Fruit fly (Drosophila melanogaster) whole organism, prepupa: ENCODE data around the gene chinmo.

Source experiments
- CG11902 ChIP-seq: fragments of 200-800 bp; sonication (Bioruptor generic); optimal IDR thresholded peaks from 3 replicates; lab custom pipeline; 2016; ENCODE audit warnings: missing biosample characterization, missing genetic modification characterization
- CG16779 ChIP-seq: fragments of 200-800 bp; sonication (Bioruptor generic); optimal IDR thresholded peaks from 3 replicates; lab custom pipeline; 2017; ENCODE audit warnings: missing biosample characterization, mild to moderate bottlenecking, missing genetic modification characterization
- CG32006 ChIP-seq: fragments of 200-800 bp; sonication (Bioruptor generic); optimal IDR thresholded peaks from 3 replicates; lab custom pipeline; 2017; ENCODE audit warnings: missing biosample characterization, mild to moderate bottlenecking, missing genetic modification characterization
- CG34406 ChIP-seq: fragments of 200-800 bp; sonication (Bioruptor generic); optimal IDR thresholded peaks from 3 replicates; lab custom pipeline; 2016; ENCODE audit warnings: missing biosample characterization, missing genetic modification characterization
- CG6276 ChIP-seq: fragments of 200-800 bp; sonication (Bioruptor generic); optimal IDR thresholded peaks from 2 replicates; lab custom pipeline; 2017; ENCODE audit warnings: missing biosample characterization, mild to moderate bottlenecking, missing genetic modification characterization
- Sox14 ChIP-seq: fragments of 200-800 bp; sonication (Bioruptor generic); optimal IDR thresholded peaks from 3 replicates; lab custom pipeline; 2016; ENCODE audit warnings: missing biosample characterization, missing genetic modification characterization
- fd59A ChIP-seq: fragments of 200-800 bp; sonication (Bioruptor generic); optimal IDR thresholded peaks from 2 replicates; lab custom pipeline; 2017; ENCODE audit warnings: missing biosample characterization, mild to moderate bottlenecking, missing genetic modification characterization, missing genetic modification reagents
- net ChIP-seq: fragments of 200-800 bp; sonication (Bioruptor generic); optimal IDR thresholded peaks from 3 replicates; lab custom pipeline; 2016; ENCODE audit warnings: missing biosample characterization, missing genetic modification characterization

dm6 chr2L:1667483-1667882, 16.4 kb downstream of the chinmo start:
- TF ChIP-seq CG32006 (GFP tag; lab: Kevin White, UChicago), result no peak
- no peak for TF ChIP-seq CG16779 (tag; lab: Kevin White, UChicago)
- TF ChIP-seq net (GFP tag; lab: Kevin White, UChicago), result no peak
- no peak for TF ChIP-seq Sox14 (GFP tag; lab: Kevin White, UChicago)
- no peak for TF ChIP-seq CG6276 (GFP tag; lab: Kevin White, UChicago)
- TF ChIP-seq fd59A (GFP tag; lab: Kevin White, UChicago), result no peak
- no peak for TF ChIP-seq CG34406 (GFP tag; lab: Kevin White, UChicago)
- TF ChIP-seq CG11902 (GFP tag; lab: Kevin White, UChicago), result no peak
